Fruit fly (Drosophila melanogaster): ENCODE results near the gene CG13305.

The CG13305 gene

DNA sequence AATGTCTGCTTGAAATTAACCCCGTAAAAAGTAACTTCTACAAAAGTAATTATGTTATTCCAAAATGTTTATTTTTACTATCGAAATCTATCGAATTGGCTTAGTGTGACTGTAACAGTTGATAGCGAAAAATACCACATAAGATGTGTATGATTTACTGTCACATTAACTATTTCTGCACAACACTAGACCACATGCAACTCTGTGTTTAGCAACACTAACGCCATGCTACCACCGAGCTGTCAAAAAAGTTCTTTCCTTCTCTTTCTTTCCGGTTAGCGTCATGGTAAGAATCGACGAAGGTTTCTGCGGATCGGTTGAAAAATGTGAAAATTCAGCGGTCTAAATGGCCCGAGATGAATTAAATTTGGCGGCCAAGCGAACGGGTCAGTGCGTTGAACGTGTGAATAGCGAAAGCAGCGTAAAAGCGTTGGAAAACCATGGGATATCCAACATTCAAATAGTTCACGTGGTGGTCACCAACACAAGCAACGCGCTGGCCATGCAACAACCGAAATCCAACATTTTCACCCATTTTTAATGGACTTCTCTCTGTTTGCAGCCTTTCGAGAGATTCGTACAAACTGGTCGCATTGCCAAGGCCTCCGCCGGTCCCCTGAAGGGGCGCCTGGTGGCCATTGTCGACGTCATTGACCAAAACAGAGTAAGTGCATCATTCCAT lies 45.7 kb downstream of the CG13305 start, which contains the start of the genes Nelf-E and RpL14 (continued):
- TF ChIP-seq Atf6 (GFP tag; IDR thresholded peaks at IDR 0.05) (peak; percentile 92), tna (GFP tag; IDR thresholded peaks at IDR 0.05; ENCODE audit: partially characterized antibody) (no peak), BEAF-32 (GFP tag; optimal IDR thresholded peaks at IDR 0.05) (peak; percentile 67), vnd (GFP tag; IDR thresholded peaks at IDR 0.05; ENCODE audit: partially characterized antibody) (peak; percentile 35; the same call in 1 of the 3 replicates), CkIIα-i1 (GFP tag; IDR thresholded peaks at IDR 0.05) (0 out of 2 replicates have a peak, but pooled peaks have one; percentile 29), mirr (GFP tag; optimal IDR thresholded peaks at IDR 0.05) (peak; percentile 99), esg (GFP tag; conservative IDR thresholded peaks at IDR 0.05) (peak; percentile 65), Optix (GFP tag; IDR thresholded peaks at IDR 0.05) (peak; percentile 86), CG10654 (GFP tag; optimal IDR thresholded peaks at IDR 0.05) (peak; percentile 91), CG2120 (GFP tag; optimal IDR thresholded peaks at IDR 0.05) (peak; percentile 94), ERR (GFP tag; optimal IDR thresholded peaks at IDR 0.05) (peak; percentile 92), Ssrp (tag; optimal IDR thresholded peaks at IDR 0.05) (peak; percentile 69), sens-2 (GFP tag; IDR thresholded peaks at IDR 0.05) (peak; percentile 93), CG42726 (GFP tag; IDR thresholded peaks at IDR 0.05; ENCODE audit: partially characterized antibody) (0 out of 2 replicates have a peak, but pooled peaks have one; percentile 57), bowl (GFP tag; IDR thresholded peaks at IDR 0.05) (peak; percentile 87), sd (tag; optimal IDR thresholded peaks at IDR 0.05) (no peak), chinmo (GFP tag; IDR thresholded peaks at IDR 0.05; ENCODE audit: partially characterized antibody) (no peak), Oli (tag; optimal IDR thresholded peaks at IDR 0.05) (peak; percentile 83), mam (GFP tag; optimal IDR thresholded peaks at IDR 0.05) (peak; percentile 92), Dip2 (GFP tag; IDR thresholded peaks at IDR 0.05) (no peak), HLH4C (GFP tag; IDR thresholded peaks at IDR 0.05; ENCODE audit: partially characterized antibody) (peak; percentile 65), CG8924 (tag; optimal IDR thresholded peaks at IDR 0.05) (peak; percentile 91), CG17328 (GFP tag; IDR thresholded peaks at IDR 0.05) (peak; percentile 97), nau (GFP tag; optimal IDR thresholded peaks at IDR 0.05) (no peak), jing (GFP tag; optimal IDR thresholded peaks at IDR 0.05) (peak; percentile 82), CG18619 (GFP tag; optimal IDR thresholded peaks at IDR 0.05) (peak; percentile 96), zfh1 (GFP tag; IDR thresholded peaks at IDR 0.05) (peak; percentile 96), CG18011 (GFP tag; optimal IDR thresholded peaks at IDR 0.05) (peak; percentile 88), az2 (GFP tag; optimal IDR thresholded peaks at IDR 0.05) (peak; percentile 76), CG34422 (GFP tag; IDR thresholded peaks at IDR 0.05) (peak; percentile 93), CoRest (tag; optimal IDR thresholded peaks at IDR 0.05) (peak; percentile 87), ase (GFP tag; IDR thresholded peaks at IDR 0.05) (peak; percentile 89), CG11398 (GFP tag; optimal IDR thresholded peaks at IDR 0.05) (peak; percentile 98), gce (GFP tag; IDR thresholded peaks at IDR 0.05) (peak; percentile 94), Lpt (GFP tag; optimal IDR thresholded peaks at IDR 0.05) (no peak), Asciz (GFP tag; optimal IDR thresholded peaks at IDR 0.05) (peak; percentile 95), knrl (GFP tag; IDR thresholded peaks at IDR 0.05; ENCODE audit: partially characterized antibody) (peak; percentile 59; the same call in 2 of the 3 replicates), CG33213 (GFP tag; optimal IDR thresholded peaks at IDR 0.05) (peak; percentile 98), HHEX (GFP tag; optimal IDR thresholded peaks at IDR 0.05) (peak; percentile 98), CG1024 (GFP tag; IDR thresholded peaks at IDR 0.05) (peak; percentile 93), CG32772 (GFP tag; IDR thresholded peaks at IDR 0.05) (peak; percentile 87), Aef1 (GFP tag; IDR thresholded peaks at IDR 0.05) (peak; percentile 86), fd102C (GFP tag; optimal IDR thresholded peaks at IDR 0.05) (peak; percentile 90), CG16815 (GFP tag; optimal IDR thresholded peaks at IDR 0.05) (peak; percentile 76), hb (GFP tag; IDR thresholded peaks at IDR 0.05; ENCODE audit: partially characterized antibody) (no peak), CG3065 (GFP tag; optimal IDR thresholded peaks at IDR 0.05) (peak; percentile 86), sqz (GFP tag; optimal IDR thresholded peaks at IDR 0.05) (no peak), pho (GFP tag; optimal IDR thresholded peaks at IDR 0.05) (peak; percentile 96), otp (GFP tag; IDR thresholded peaks at IDR 0.05) (peak; percentile 96)
